Worm (Caenorhabditis elegans) whole organism, early embryonic: ENCODE measurements around the gene ZK686.3.
A peak's percentile ranks its signal among the peaks of the same experiment; 100 is the strongest.

Experiments
- B0310.2 ChIP-seq: sonication (generic microtip); optimal IDR thresholded peaks from 2 replicates; lab custom pipeline; 2016; ENCODE audit warnings: mild to moderate bottlenecking, missing genetic modification characterization, missing compliant biosample characterization
- F13C5.2 ChIP-seq: sonication (generic microtip); optimal IDR thresholded peaks from 2 replicates; lab custom pipeline; 2017; ENCODE audit warnings: mild to moderate bottlenecking, missing genetic modification characterization, inconsistent platforms, missing compliant biosample characterization
- aly-1 ChIP-seq: sonication (generic microtip); optimal IDR thresholded peaks from 2 replicates; lab custom pipeline; 2016; ENCODE audit warnings: missing genetic modification characterization, missing compliant biosample characterization
- ama-1 ChIP-seq: fragments of 150-350 bp; optimal IDR thresholded peaks from 2 replicates; lab custom pipeline; 2014
- ceh-13 ChIP-seq: fragments of 200-800 bp; sonication (Bioruptor generic); optimal IDR thresholded peaks from 2 replicates; lab custom pipeline; 2018; ENCODE audit warnings: mild to moderate bottlenecking, missing genetic modification characterization, missing compliant biosample characterization
- ceh-36 ChIP-seq: sonication (generic microtip); optimal IDR thresholded peaks from 2 replicates; lab custom pipeline; 2016; ENCODE audit warnings: missing genetic modification characterization, inconsistent platforms, missing compliant biosample characterization
- ets-7 ChIP-seq: sonication (generic microtip); optimal IDR thresholded peaks from 2 replicates; lab custom pipeline; 2016; ENCODE audit warnings: missing genotype, missing genetic modification characterization, missing compliant biosample characterization
- flt-1 ChIP-seq: fragments of 200-800 bp; sonication (Bioruptor generic); IDR thresholded peaks from 2 replicates; pipeline ENCODE4 v1.3.6; 2022; ENCODE audit warnings: missing genetic modification characterization, missing compliant biosample characterization
- hmbx-1 ChIP-seq: sonication (generic microtip); optimal IDR thresholded peaks from 2 replicates; lab custom pipeline; 2016; ENCODE audit warnings: mild to moderate bottlenecking, missing genetic modification characterization, missing compliant biosample characterization
- hmg-4 ChIP-seq: fragments of 200-800 bp; sonication (Bioruptor generic); optimal IDR thresholded peaks from 2 replicates; lab custom pipeline; 2018; ENCODE audit warnings: mild to moderate bottlenecking, missing genetic modification characterization, missing compliant biosample characterization
- hnd-1 ChIP-seq: sonication (generic microtip); optimal IDR thresholded peaks from 2 replicates; lab custom pipeline; 2016; ENCODE audit warnings: missing genetic modification characterization, missing compliant biosample characterization
- pes-1 ChIP-seq: fragments of 200-800 bp; sonication (Bioruptor generic); IDR thresholded peaks from 2 replicates; pipeline ENCODE4 v1.3.6; 2022; ENCODE audit warnings: missing genetic modification reagents, missing genetic modification characterization, missing compliant biosample characterization
- scrt-1 ChIP-seq: fragments of 200-800 bp; sonication (Bioruptor generic); IDR thresholded peaks from 2 replicates; pipeline ENCODE4 v1.3.6; 2022; ENCODE audit warnings: missing genetic modification characterization, missing compliant biosample characterization
- sea-1 ChIP-seq: fragments of 200-800 bp; sonication (Bioruptor generic); conservative IDR thresholded peaks from 2 replicates; pipeline ENCODE4 v1.3.6; 2022; ENCODE audit warnings: missing genetic modification characterization, missing compliant biosample characterization
- tbx-11 ChIP-seq: fragments of 200-800 bp; sonication (Bioruptor generic); IDR thresholded peaks from 2 replicates; pipeline ENCODE4 v1.3.6; 2022; ENCODE audit warnings: missing genetic modification characterization, missing compliant biosample characterization
- tbx-37 ChIP-seq: fragments of 200-800 bp; sonication (Bioruptor generic); conservative IDR thresholded peaks from 2 replicates; pipeline ENCODE4 v1.3.6; 2022; ENCODE audit warnings: missing genetic modification reagents, missing genetic modification characterization, missing compliant biosample characterization
- tra-4 ChIP-seq: sonication (generic microtip); optimal IDR thresholded peaks from 2 replicates; lab custom pipeline; 2017; ENCODE audit warnings: missing genetic modification characterization, missing compliant biosample characterization

The ZK686.3 gene

DNA sequence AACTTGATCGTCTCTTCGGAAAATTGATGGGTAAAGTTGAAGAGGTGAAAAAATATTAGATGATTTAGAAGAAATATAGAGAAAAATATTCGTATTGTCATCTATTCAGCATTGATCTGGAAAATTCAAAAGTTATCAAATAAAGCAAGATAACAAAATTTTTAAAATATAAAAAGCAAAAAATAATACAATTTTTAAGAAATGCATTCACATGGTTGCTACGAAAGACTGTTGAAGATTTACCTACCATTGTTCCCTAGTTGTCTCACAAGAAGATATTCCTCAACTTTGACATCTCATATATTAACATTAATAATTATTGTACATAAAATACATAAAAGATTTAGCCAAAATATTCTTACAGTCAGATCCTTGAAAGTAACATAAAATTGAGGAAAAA is 14.5 kb downstream of the ZK686.3 start, which contains the start of gene cdh-3:
Gene cdh-3 (minus strand): TSS at position 101 of the 400 bp plus-strand sequence.
- TF ChIP-seq hnd-1 (tag; lab: Kevin White, UChicago): no peak
- no peak for TF ChIP-seq aly-1 (tag; lab: Kevin White, UChicago)
- no peak for TF ChIP-seq ceh-36
- no peak for TF ChIP-seq sea-1 (GFP tag; lab: Robert Waterston, UW)
- TF ChIP-seq B0310.2 (tag; lab: Kevin White, UChicago): no peak
- TF ChIP-seq ama-1: no peak
- no peak for TF ChIP-seq hmg-4 (GFP tag; lab: Kevin White, UChicago)
- TF ChIP-seq hmbx-1: no peak
- TF ChIP-seq flt-1 (GFP tag; lab: Robert Waterston, UW): no peak
- no peak for TF ChIP-seq F13C5.2
- no peak for TF ChIP-seq pes-1 (GFP tag; lab: Robert Waterston, UW)
- TF ChIP-seq ets-7: no peak
- TF ChIP-seq tbx-11 (GFP tag; lab: Robert Waterston, UW): no peak
- TF ChIP-seq scrt-1 (GFP tag; lab: Robert Waterston, UW): no peak
- no peak for TF ChIP-seq ceh-13 (GFP tag; lab: Kevin White, UChicago)
- TF ChIP-seq tbx-37 (GFP tag; lab: Robert Waterston, UW): no peak
- no peak for TF ChIP-seq tra-4

DNA sequence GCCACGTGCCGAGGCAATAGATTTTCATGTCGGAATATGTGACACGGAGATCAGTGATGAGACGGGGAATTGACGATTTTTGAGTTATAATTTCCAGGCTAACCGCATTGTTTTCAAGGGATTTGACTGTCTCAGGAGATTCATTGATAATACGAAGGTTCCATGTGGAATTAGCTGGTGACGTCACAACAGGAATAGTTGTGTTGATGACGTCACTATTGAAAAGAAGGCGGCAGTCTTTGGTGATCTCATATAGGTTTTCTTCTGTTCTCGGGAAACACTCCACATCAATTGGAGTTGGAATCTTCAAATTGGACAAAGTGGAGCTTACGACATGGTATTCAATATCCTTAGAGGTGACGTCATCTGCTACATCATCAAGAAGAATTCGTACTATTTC is 25.7 kb downstream of the ZK686.3 start:
- TF ChIP-seq hmbx-1 (no peak), sea-1 (GFP tag; lab: Robert Waterston, UW) (no peak), hmg-4 (GFP tag; lab: Kevin White, UChicago) (no peak), B0310.2 (tag; lab: Kevin White, UChicago) (no peak), F13C5.2 (no peak), aly-1 (tag; lab: Kevin White, UChicago) (no peak), ceh-13 (GFP tag; lab: Kevin White, UChicago) (no peak), tbx-11 (GFP tag; lab: Robert Waterston, UW) (no peak), scrt-1 (GFP tag; lab: Robert Waterston, UW) (no peak)

DNA sequence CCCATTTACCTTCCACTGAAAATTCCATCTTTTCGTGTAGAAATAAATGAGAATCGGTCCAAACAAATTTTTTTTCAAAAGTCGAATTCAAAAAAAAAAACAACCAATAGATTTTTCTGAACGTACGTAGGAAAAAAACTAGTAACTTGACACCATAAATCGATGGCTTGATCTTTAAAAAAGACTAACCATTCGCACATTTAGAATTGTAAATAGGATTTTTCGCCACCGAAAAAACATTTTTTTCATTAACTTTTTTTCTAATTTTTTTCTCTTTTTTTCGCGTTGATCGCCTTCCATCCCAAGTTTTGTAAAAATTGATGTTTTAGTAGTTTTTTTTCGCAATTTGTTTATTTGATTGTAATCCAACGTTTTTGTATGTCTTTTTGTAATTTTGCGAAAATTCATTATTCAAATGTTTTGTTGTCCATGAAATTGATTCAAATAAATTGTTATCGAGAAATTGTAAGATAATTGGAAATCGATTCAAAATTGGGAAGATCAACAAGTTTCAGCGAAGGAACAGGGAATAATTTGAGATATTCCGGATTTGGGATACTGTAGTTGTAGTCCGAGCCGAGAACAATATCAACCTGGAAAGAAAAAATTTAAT is 31.1 kb downstream of the ZK686.3 start:
- TF ChIP-seq sea-1 (GFP tag; lab: Robert Waterston, UW) (no peak), ceh-36 (no peak), hnd-1 (tag; lab: Kevin White, UChicago) (no peak), flt-1 (GFP tag; lab: Robert Waterston, UW) (no peak), ets-7 (no peak), hmg-4 (GFP tag; lab: Kevin White, UChicago) (no peak), scrt-1 (GFP tag; lab: Robert Waterston, UW) (no peak), tra-4 (no peak), aly-1 (tag; lab: Kevin White, UChicago) (no peak), ceh-13 (GFP tag; lab: Kevin White, UChicago) (no peak), hmbx-1 (no peak), pes-1 (GFP tag; lab: Robert Waterston, UW) (no peak), F13C5.2 (no peak), tbx-37 (GFP tag; lab: Robert Waterston, UW) (no peak), B0310.2 (tag; lab: Kevin White, UChicago) (no peak), ama-1 (no peak), tbx-11 (GFP tag; lab: Robert Waterston, UW) (no peak)

DNA sequence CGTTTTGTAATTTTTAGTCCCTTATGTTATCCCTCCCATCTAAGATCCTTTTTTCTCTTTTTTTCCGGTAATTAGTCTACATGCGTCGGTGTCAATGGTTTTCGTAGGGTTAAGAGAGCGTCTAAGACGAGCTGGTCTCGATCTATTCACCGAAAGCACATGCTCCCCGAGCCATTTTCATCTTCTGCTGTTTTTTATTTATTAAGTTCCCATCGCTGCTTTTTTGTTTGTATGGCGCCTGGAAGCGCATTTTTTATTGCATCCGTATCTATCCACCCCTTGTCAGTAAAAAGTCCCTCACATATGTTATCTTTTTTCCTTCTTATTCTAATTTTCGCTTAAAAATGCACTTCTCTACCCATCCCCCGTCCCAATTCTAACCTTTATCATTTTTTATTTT is 32.1 kb downstream of the ZK686.3 start:
- TF ChIP-seq B0310.2 (tag; lab: Kevin White, UChicago) (peak; percentile 47), hmg-4 (GFP tag; lab: Kevin White, UChicago) (no peak), ama-1 (peak; percentile 60), hmbx-1 (no peak)

DNA sequence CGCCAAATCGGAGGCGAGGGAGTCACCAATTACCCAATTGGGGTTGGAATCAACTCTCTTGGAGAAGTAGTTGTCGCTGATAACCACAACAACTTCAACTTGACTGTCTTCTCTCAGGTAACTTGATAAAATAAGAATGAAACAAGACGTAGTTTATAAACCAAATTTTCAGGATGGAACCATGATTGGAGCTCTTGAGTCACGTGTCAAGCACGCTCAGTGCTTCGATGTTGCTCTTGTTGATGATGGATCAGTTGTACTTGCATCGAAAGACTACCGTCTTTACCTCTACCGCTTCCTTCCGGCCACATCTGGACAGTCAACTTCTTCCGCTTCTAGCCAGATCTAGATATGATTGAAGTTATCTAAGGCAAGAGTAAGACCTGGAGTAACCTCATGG is 32.9 kb downstream of the ZK686.3 start:
- TF ChIP-seq hnd-1 (tag; lab: Kevin White, UChicago) (no peak), ceh-36 (no peak), hmbx-1 (no peak), F13C5.2 (no peak), pes-1 (GFP tag; lab: Robert Waterston, UW) (no peak), flt-1 (GFP tag; lab: Robert Waterston, UW) (no peak), sea-1 (GFP tag; lab: Robert Waterston, UW) (no peak), aly-1 (tag; lab: Kevin White, UChicago) (no peak), ama-1 (no peak), tbx-11 (GFP tag; lab: Robert Waterston, UW) (no peak)

DNA sequence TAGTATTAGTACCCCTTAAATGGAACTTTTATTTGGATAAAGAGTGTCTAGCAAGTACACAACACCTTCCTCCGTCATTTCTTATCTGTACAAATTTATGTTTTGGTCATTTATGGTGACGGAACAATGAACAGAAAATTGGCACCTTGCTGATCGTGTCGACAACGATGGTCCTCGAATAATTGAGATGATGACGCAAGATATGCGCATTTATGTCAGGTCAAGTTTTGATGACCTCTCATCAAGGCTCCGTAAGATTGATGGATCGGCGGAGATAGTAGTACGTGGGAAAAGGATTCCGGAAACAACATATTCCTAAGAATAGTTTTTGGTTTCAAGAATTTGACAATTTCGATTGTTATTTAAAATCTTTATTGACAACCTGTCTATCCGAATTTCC is 34.8 kb downstream of the ZK686.3 start:
- TF ChIP-seq pes-1 (GFP tag; lab: Robert Waterston, UW) (no peak), ceh-13 (GFP tag; lab: Kevin White, UChicago) (no peak), aly-1 (tag; lab: Kevin White, UChicago) (no peak), flt-1 (GFP tag; lab: Robert Waterston, UW) (no peak), tbx-37 (GFP tag; lab: Robert Waterston, UW) (no peak), tbx-11 (GFP tag; lab: Robert Waterston, UW) (no peak)

DNA sequence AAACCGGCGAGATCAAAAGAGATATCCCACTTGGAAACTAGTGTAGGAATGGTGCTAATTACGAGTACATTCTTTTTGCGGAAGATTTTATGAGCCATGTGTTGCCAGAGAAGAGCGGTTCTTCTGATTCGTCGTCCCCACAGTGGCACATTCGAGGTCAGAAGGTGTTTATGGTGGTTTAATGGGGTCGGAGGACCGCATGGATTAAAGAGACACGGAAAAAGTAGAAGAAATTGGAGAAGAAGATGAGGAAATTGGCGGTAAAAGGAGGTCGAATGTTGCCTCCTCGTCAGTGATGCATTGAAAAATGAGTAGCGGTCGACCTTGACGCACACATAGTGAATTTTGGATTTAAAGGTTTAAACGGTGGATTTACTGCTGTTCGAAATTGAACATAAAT is 35.3 kb downstream of the ZK686.3 start:
- TF ChIP-seq pes-1 (GFP tag; lab: Robert Waterston, UW): no peak
- TF ChIP-seq ets-7: no peak
- TF ChIP-seq hmg-4 (GFP tag; lab: Kevin White, UChicago): peak; percentile 38
- no peak for TF ChIP-seq scrt-1 (GFP tag; lab: Robert Waterston, UW)
- peak; percentile 10 for TF ChIP-seq tra-4
- no peak for TF ChIP-seq ceh-36

DNA sequence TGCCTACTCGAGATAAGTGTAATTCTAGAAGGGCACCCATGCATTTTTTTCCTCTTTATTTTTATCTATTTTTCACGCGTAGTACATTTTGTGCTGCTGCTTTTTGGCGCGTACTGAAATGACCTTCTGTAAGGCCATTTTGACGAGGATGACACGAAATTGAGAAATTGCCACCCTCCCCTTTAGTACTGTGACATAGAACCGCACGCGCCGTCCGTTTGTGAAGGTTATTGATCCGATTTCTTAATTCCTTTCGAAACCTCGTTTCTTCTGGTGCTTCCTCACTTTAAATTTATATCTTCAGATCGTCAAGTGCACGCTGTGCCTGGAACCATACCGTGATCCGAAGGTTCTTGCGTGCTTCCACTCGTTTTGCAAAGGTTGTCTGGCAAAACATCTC is 37.8 kb downstream of the ZK686.3 start:
- TF ChIP-seq ets-7 (no peak), hmbx-1 (no peak), F13C5.2 (no peak), aly-1 (tag; lab: Kevin White, UChicago) (no peak), hnd-1 (tag; lab: Kevin White, UChicago) (no peak), scrt-1 (GFP tag; lab: Robert Waterston, UW) (no peak), ceh-13 (GFP tag; lab: Kevin White, UChicago) (no peak), flt-1 (GFP tag; lab: Robert Waterston, UW) (no peak), pes-1 (GFP tag; lab: Robert Waterston, UW) (no peak), ama-1 (no peak), tbx-37 (GFP tag; lab: Robert Waterston, UW) (no peak)
